Worm (Caenorhabditis elegans) whole organism, late embryonic: ENCODE data around the gene K10D11.7.

Experiments
- F13H6.1 ChIP-seq: sonication (generic microtip); optimal IDR thresholded peaks from 2 replicates; lab custom pipeline; 2016; ENCODE audit warnings: missing genetic modification characterization, missing compliant biosample characterization
- pqm-1 ChIP-seq: sonication (generic microtip); optimal IDR thresholded peaks from 2 replicates; lab custom pipeline; 2016; ENCODE audit warnings: missing genetic modification characterization, missing compliant biosample characterization

DNA sequence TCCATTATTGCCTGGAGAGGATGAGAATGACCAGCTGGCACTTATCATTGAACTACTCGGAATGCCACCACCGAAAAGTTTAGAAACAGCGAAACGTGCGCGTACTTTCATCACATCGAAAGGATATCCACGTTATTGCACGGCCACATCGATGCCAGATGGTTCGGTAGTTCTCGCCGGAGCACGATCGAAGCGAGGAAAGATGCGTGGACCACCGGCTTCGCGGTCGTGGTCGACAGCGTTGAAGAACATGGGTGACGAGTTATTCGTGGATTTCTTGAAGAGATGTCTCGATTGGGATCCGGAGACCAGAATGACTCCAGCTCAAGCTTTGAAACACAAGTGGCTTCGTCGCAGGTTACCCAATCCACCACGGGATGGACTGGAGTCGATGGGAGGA lies 37.7 kb upstream of the K10D11.7 start:
- TF ChIP-seq pqm-1 (tag; lab: Kevin White, UChicago) (no peak), F13H6.1 (no peak)
